Worm (Caenorhabditis elegans): Measurements from ENCODE around the gene gcy-15.
"Not testable (repeated sequence)": the region's sequence is repeated elsewhere in the genome, so short reads cannot be mapped to it uniquely, and the experiment has no call there.

gcy-15 gene

DNA sequence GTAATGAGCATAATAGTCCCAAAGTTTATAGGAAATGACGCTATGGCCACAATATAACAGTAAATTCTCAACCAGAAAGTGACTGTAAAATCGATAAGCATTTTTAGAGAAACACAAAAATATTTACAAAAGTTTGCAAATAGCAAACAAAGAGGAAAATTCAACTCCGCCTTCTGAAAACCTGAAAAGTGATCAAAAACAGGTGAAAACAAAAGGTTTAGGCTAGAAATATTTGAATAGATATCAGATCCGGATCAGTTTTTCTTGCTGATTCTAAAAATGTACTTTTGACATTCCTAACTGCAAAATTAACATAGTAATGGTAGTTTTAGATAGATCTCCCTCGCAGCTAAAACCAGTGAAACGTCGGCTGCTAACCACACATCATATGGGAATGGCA is 2.1 kb upstream of the gcy-15 start, which contains the start of gene sri-51:
TSS of gene sri-51 (minus strand) at position 101 of the 400 bp plus-strand sequence.
- TF ChIP-seq skn-1 (tag; optimal IDR thresholded peaks at IDR 0.05) = no peak
- TF ChIP-seq elt-3 (tag; optimal IDR thresholded peaks at IDR 0.05) = no peak
- TF ChIP-seq sma-3 (GFP tag; optimal IDR thresholded peaks at IDR 0.05) = no peak
- no peak for TF ChIP-seq lin-11 (tag; optimal IDR thresholded peaks at IDR 0.05)
- no peak for TF ChIP-seq lsy-2 (tag; optimal IDR thresholded peaks at IDR 0.05)
- no peak for TF ChIP-seq dmd-4 (tag; optimal IDR thresholded peaks at IDR 0.05)
- TF ChIP-seq lin-13 (GFP tag; optimal IDR thresholded peaks at IDR 0.05) = no peak

- TF ChIP-seq sem-4 (tag; optimal IDR thresholded peaks at IDR 0.05) = no peak
- no peak for TF ChIP-seq nhr-23 (tag; optimal IDR thresholded peaks at IDR 0.05)
Measured at ce11 chrII:3195739-3196138, 1.1 kb downstream of the gcy-15 start.

ce11 chrII:3191544-3191943 is 5.3 kb downstream of the gcy-15 start, which contains the start of gene Y27F2A.9:
Gene Y27F2A.9 (minus strand): TSS chrII:3191644.
- TF ChIP-seq elt-3, lsy-2, mdl-1 (tag; optimal IDR thresholded peaks at IDR 0.05): not testable (repeated sequence)

- not testable (repeated sequence) for TF ChIP-seq unc-62 (GFP tag; optimal IDR thresholded peaks at IDR 0.05); mab-5 (tag; optimal IDR thresholded peaks at IDR 0.05); fos-1 (tag; optimal IDR thresholded peaks at IDR 0.05)
Measured at ce11 chrII:3189038-3189437, 7.8 kb downstream of the gcy-15 start, which contains the start of gene Y27F2A.11. Gene Y27F2A.11 (plus strand): TSS chrII:3189338.

DNA sequence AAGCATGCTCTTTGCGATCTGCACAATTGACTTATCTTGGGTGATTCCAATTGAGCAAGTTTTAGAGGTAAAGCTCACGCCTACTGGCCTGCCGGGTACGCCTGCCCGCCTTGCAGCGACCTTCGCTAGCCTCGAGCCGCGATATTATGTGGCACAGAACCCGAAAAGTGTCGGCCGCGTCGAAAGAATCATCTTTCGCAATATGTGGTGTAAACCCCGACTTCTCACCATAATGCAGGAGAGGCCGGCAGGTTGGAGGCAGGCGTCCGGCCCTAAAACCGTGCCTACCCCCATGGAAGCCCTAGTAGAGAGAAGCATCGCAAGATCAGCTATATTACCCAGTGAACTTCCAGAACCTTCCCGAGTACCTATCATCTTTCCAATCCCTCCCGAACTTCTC is 11.0 kb downstream of the gcy-15 start:
- TF ChIP-seq nhr-11 (tag; optimal IDR thresholded peaks at IDR 0.05) = no peak
- no peak for TF ChIP-seq peb-1 (tag; optimal IDR thresholded peaks at IDR 0.05)
- TF ChIP-seq lsy-2 (tag; optimal IDR thresholded peaks at IDR 0.05) = no peak
- no peak for TF ChIP-seq sma-3 (GFP tag; optimal IDR thresholded peaks at IDR 0.05)
- no peak for TF ChIP-seq lin-39 (tag; optimal IDR thresholded peaks at IDR 0.05)
- no peak for TF ChIP-seq lin-13 (GFP tag; optimal IDR thresholded peaks at IDR 0.05)
- TF ChIP-seq unc-39 (tag; optimal IDR thresholded peaks at IDR 0.05) = no peak
- no peak for TF ChIP-seq fos-1 (tag; optimal IDR thresholded peaks at IDR 0.05)
- TF ChIP-seq elt-3 (tag; optimal IDR thresholded peaks at IDR 0.05) = no peak
- no peak for TF ChIP-seq sem-4 (tag; optimal IDR thresholded peaks at IDR 0.05)
- TF ChIP-seq mab-5 (tag; optimal IDR thresholded peaks at IDR 0.05) = no peak
- TF ChIP-seq nhr-6 (tag; optimal IDR thresholded peaks at IDR 0.05) = no peak
- TF ChIP-seq nhr-21 (tag; optimal IDR thresholded peaks at IDR 0.05) = no peak
- TF ChIP-seq skn-1 (tag; optimal IDR thresholded peaks at IDR 0.05) = no peak
- TF ChIP-seq mdl-1 (tag; optimal IDR thresholded peaks at IDR 0.05) = no peak

ce11 chrII:3184858-3185257 is 12.0 kb downstream of the gcy-15 start, which contains the start of gene sri-78:
Gene sri-78 (plus strand): TSS chrII:3185158.
- not testable (repeated sequence) for TF ChIP-seq sma-9 (GFP tag; optimal IDR thresholded peaks at IDR 0.05); sma-9 (tag; optimal IDR thresholded peaks at IDR 0.05); fos-1 (tag; optimal IDR thresholded peaks at IDR 0.05); nhr-21 (tag; optimal IDR thresholded peaks at IDR 0.05)

ce11 chrII:3183300-3183840 is 13.5 kb downstream of the gcy-15 start, which contains the start of the genes Y27F2A.6 and Y27F2A.8:
Gene Y27F2A.6 (minus strand): TSS chrII:3183400.
Gene Y27F2A.8 (plus strand): TSS chrII:3183790.
- not testable (repeated sequence) for TF ChIP-seq nhr-129, alr-1, nhr-25 (tag; optimal IDR thresholded peaks at IDR 0.05)

- TF ChIP-seq egl-27, mbf-1, aly-2 (tag; optimal IDR thresholded peaks at IDR 0.05): not testable (repeated sequence)
Measured at ce11 chrII:3177663-3178062, 19.2 kb downstream of the gcy-15 start, which contains the start of gene sri-40. Gene sri-40 (plus strand): TSS chrII:3177963.
